Worm (Caenorhabditis elegans) whole organism, late embryonic: ENCODE measurements around the gene tag-243.

Experiments
- C38D4.7 ChIP-seq: fragments of 200-800 bp; sonication (Bioruptor generic); optimal IDR thresholded peaks from 2 replicates; lab custom pipeline; 2018; ENCODE audit warnings: mild to moderate bottlenecking, missing genetic modification characterization, moderate library complexity, missing compliant biosample characterization
- K09A11.1 ChIP-seq: sonication (generic microtip); optimal IDR thresholded peaks from 2 replicates; lab custom pipeline; 2017; ENCODE audit warnings: antibody characterized with exemption, mild to moderate bottlenecking, missing genetic modification characterization, missing compliant biosample characterization; ENCODE audit not compliant: insufficient read depth
- ceh-14 ChIP-seq: sonication (generic microtip); optimal IDR thresholded peaks from 2 replicates; lab custom pipeline; 2016; ENCODE audit warnings: missing genotype, missing genetic modification characterization, missing compliant biosample characterization
- ceh-22 ChIP-seq: sonication (generic microtip); optimal IDR thresholded peaks from 2 replicates; lab custom pipeline; 2017; ENCODE audit warnings: missing biosample characterization, missing genetic modification characterization
- ceh-24 ChIP-seq: sonication (generic microtip); optimal IDR thresholded peaks from 2 replicates; lab custom pipeline; 2016; ENCODE audit warnings: mild to moderate bottlenecking, missing genetic modification characterization, missing compliant biosample characterization
- ceh-30 ChIP-seq: fragments of 150-350 bp; optimal IDR thresholded peaks from 2 replicates; lab custom pipeline; 2014; ENCODE audit warnings: missing biosample characterization, missing genetic modification characterization
- ceh-31 ChIP-seq: sonication (generic microtip); optimal IDR thresholded peaks from 2 replicates; lab custom pipeline; 2016; ENCODE audit warnings: missing genetic modification characterization, missing compliant biosample characterization
- ceh-48 ChIP-seq: sonication (generic microtip); optimal IDR thresholded peaks from 2 replicates; lab custom pipeline; 2016; ENCODE audit warnings: missing genetic modification characterization, inconsistent platforms, missing compliant biosample characterization
- che-1 ChIP-seq: sonication (generic microtip); optimal IDR thresholded peaks from 2 replicates; lab custom pipeline; 2016; ENCODE audit warnings: mild to moderate bottlenecking, missing genetic modification characterization, missing compliant biosample characterization
- dve-1 ChIP-seq: sonication (generic microtip); optimal IDR thresholded peaks from 2 replicates; lab custom pipeline; 2017; ENCODE audit warnings: antibody characterized with exemption, mild to moderate bottlenecking, missing genetic modification characterization, missing compliant biosample characterization
- elt-4 ChIP-seq: sonication (generic microtip); optimal IDR thresholded peaks from 2 replicates; lab custom pipeline; 2016; ENCODE audit warnings: missing genetic modification characterization, missing compliant biosample characterization
- ets-4 ChIP-seq: sonication (generic microtip); optimal IDR thresholded peaks from 2 replicates; lab custom pipeline; 2016; ENCODE audit warnings: missing genetic modification characterization, missing compliant biosample characterization
- gmeb-2 ChIP-seq: sonication (generic microtip); optimal IDR thresholded peaks from 2 replicates; lab custom pipeline; 2016; ENCODE audit warnings: missing genetic modification characterization, inconsistent platforms, missing compliant biosample characterization
- hlh-13 ChIP-seq: fragments of 200-800 bp; sonication (Bioruptor generic); optimal IDR thresholded peaks from 2 replicates; lab custom pipeline; 2018; ENCODE audit warnings: mild to moderate bottlenecking, missing genetic modification characterization, missing compliant biosample characterization
- hlh-30 ChIP-seq: sonication (generic microtip); optimal IDR thresholded peaks from 2 replicates; lab custom pipeline; 2017; ENCODE audit warnings: antibody characterized with exemption, missing genetic modification characterization, missing compliant biosample characterization; ENCODE audit not compliant: insufficient read depth
- hlh-6 ChIP-seq: sonication (generic microtip); optimal IDR thresholded peaks from 2 replicates; lab custom pipeline; 2016; ENCODE audit warnings: missing genotype, missing genetic modification characterization, missing compliant biosample characterization
- madf-2 ChIP-seq: sonication (generic microtip); optimal IDR thresholded peaks from 2 replicates; lab custom pipeline; 2017; ENCODE audit warnings: missing genetic modification characterization, missing compliant biosample characterization
- mec-3 ChIP-seq: sonication (generic microtip); optimal IDR thresholded peaks from 2 replicates; lab custom pipeline; 2016; ENCODE audit warnings: borderline replicate concordance, missing genetic modification characterization, missing compliant biosample characterization
- nhr-11 ChIP-seq: fragments of 150-350 bp; optimal IDR thresholded peaks from 2 replicates; lab custom pipeline; 2014; ENCODE audit warnings: missing biosample characterization, missing genetic modification characterization
- nhr-232 ChIP-seq: sonication (generic microtip); optimal IDR thresholded peaks from 2 replicates; lab custom pipeline; 2016; ENCODE audit warnings: missing genetic modification characterization, missing compliant biosample characterization
- pag-3 ChIP-seq: sonication (generic microtip); optimal IDR thresholded peaks from 2 replicates; lab custom pipeline; 2016; ENCODE audit warnings: missing compliant biosample characterization, missing genetic modification characterization, borderline replicate concordance
- pax-1 ChIP-seq: fragments of 150-350 bp; optimal IDR thresholded peaks from 2 replicates; lab custom pipeline; 2014; ENCODE audit warnings: missing biosample characterization, missing genetic modification characterization
- pha-2 ChIP-seq: sonication (generic microtip); optimal IDR thresholded peaks from 2 replicates; lab custom pipeline; 2017; ENCODE audit warnings: mild to moderate bottlenecking, missing genetic modification characterization, missing compliant biosample characterization
- pha-4 ChIP-seq: fragments of 150-350 bp; optimal IDR thresholded peaks from 2 replicates; lab custom pipeline; 2018; ENCODE audit warnings: missing biosample characterization, missing genetic modification reagents, missing genetic modification characterization
- pros-1 ChIP-seq: fragments of 150-350 bp; optimal IDR thresholded peaks from 2 replicates; lab custom pipeline; 2014; ENCODE audit warnings: missing biosample characterization, missing genetic modification reagents, missing genetic modification characterization
- ref-2 ChIP-seq: sonication (generic microtip); optimal IDR thresholded peaks from 2 replicates; lab custom pipeline; 2016; ENCODE audit warnings: missing genetic modification characterization, missing compliant biosample characterization
- rnt-1 ChIP-seq: sonication (generic microtip); optimal IDR thresholded peaks from 2 replicates; lab custom pipeline; 2016; ENCODE audit warnings: missing genetic modification characterization, missing compliant biosample characterization
- sdc-2 ChIP-seq: sonication (generic microtip); optimal IDR thresholded peaks from 2 replicates; lab custom pipeline; 2016; ENCODE audit warnings: missing genotype, missing genetic modification characterization, missing compliant biosample characterization
- sox-2 ChIP-seq: fragments of 200-800 bp; sonication (Bioruptor generic); IDR thresholded peaks from 2 replicates; pipeline ENCODE4 v1.3.6; 2022; ENCODE audit warnings: missing genetic modification reagents, missing genetic modification characterization, missing compliant biosample characterization
- syd-9 ChIP-seq: sonication (generic microtip); optimal IDR thresholded peaks from 2 replicates; lab custom pipeline; 2016; ENCODE audit warnings: mild to moderate bottlenecking, missing genetic modification characterization, moderate library complexity, missing compliant biosample characterization
- tbx-2 ChIP-seq: sonication (generic microtip); optimal IDR thresholded peaks from 2 replicates; lab custom pipeline; 2016; ENCODE audit warnings: missing genetic modification characterization, missing compliant biosample characterization
- tbx-7 ChIP-seq: sonication (generic microtip); optimal IDR thresholded peaks from 2 replicates; lab custom pipeline; 2016; ENCODE audit warnings: missing genotype, missing genetic modification characterization, missing compliant biosample characterization
- unc-42 ChIP-seq: sonication (generic microtip); optimal IDR thresholded peaks from 2 replicates; lab custom pipeline; 2016; ENCODE audit warnings: missing genotype, missing genetic modification characterization, missing compliant biosample characterization
- unc-86 ChIP-seq: sonication (generic microtip); optimal IDR thresholded peaks from 2 replicates; lab custom pipeline; 2016; ENCODE audit warnings: missing genetic modification characterization, missing compliant biosample characterization
- zip-5 ChIP-seq: sonication (generic microtip); optimal IDR thresholded peaks from 2 replicates; lab custom pipeline; 2016; ENCODE audit warnings: missing genetic modification characterization, missing compliant biosample characterization

Gene tag-243

ce11 chrIII:4647341-4647740, 40.9 kb downstream of the tag-243 start:
- TF ChIP-seq ceh-30 (no peak), ceh-31 (tag; lab: Kevin White, UChicago) (no peak), ref-2 (tag; lab: Kevin White, UChicago) (no peak), dve-1 (tag; lab: Kevin White, UChicago) (no peak), mec-3 (tag; lab: Kevin White, UChicago) (no peak), ceh-48 (tag; lab: Kevin White, UChicago) (no peak), pha-4 (tag; lab: Kevin White, UChicago) (no peak), pros-1 (tag; lab: Kevin White, UChicago) (no peak), sox-2 (GFP tag; lab: Robert Waterston, UW) (no peak), syd-9 (no peak), tbx-7 (no peak), tbx-2 (tag; lab: Kevin White, UChicago) (no peak), zip-5 (tag; lab: Kevin White, UChicago) (no peak), nhr-11 (tag; lab: Kevin White, UChicago) (no peak), hlh-6 (tag; lab: Kevin White, UChicago) (no peak), pha-2 (no peak), unc-86 (tag; lab: Kevin White, UChicago) (no peak), C38D4.7 (no peak), gmeb-2 (tag; lab: Kevin White, UChicago) (no peak)

ce11 chrIII:4646246-4646645, 42.0 kb downstream of the tag-243 start, which contains the start of gene pqn-29:
TSS of gene pqn-29 (minus strand) at chrIII:4646346.
- TF ChIP-seq ref-2 (tag; lab: Kevin White, UChicago) (no peak), che-1 (tag; lab: Kevin White, UChicago) (no peak), syd-9 (no peak), C38D4.7 (no peak), ets-4 (no peak), elt-4 (tag; lab: Kevin White, UChicago) (no peak), nhr-11 (tag; lab: Kevin White, UChicago) (no peak), dve-1 (tag; lab: Kevin White, UChicago) (no peak), pax-1 (tag; lab: Kevin White, UChicago) (no peak), ceh-22 (tag; lab: Kevin White, UChicago) (no peak), tbx-2 (tag; lab: Kevin White, UChicago) (no peak), hlh-30 (tag; lab: Kevin White, UChicago) (no peak), pha-4 (tag; lab: Kevin White, UChicago) (no peak), pag-3 (tag; lab: Kevin White, UChicago) (no peak), nhr-232 (tag; lab: Kevin White, UChicago) (no peak)

DNA sequence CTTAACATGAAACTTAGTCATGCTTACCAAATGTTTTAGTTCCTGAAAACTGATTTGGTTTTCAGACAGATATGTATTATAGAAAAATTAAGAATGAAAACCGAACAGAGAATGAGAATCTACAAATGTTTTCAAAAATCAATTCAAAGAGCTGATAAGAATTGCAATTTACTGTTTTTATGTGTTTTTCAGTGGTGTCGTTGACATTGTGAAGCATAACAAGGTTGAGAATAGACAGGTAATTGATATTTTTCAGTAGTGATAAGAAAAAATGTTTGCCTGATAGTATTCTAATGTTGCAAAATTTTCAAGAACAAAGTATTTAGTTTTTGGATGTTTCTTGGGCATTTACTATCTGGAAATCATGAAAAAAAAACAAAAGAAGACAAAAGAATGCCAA, 45.0 kb downstream of the tag-243 start, which contains the start of gene pfas-1:
pfas-1 (minus strand) TSS at position 49 of the 400 bp plus-strand sequence.
- TF ChIP-seq rnt-1 (tag; lab: Kevin White, UChicago) (no peak), K09A11.1 (no peak), hlh-13 (GFP tag; lab: Kevin White, UChicago) (no peak), pha-2 (no peak), gmeb-2 (tag; lab: Kevin White, UChicago) (no peak), unc-42 (no peak), ceh-14 (no peak), ceh-24 (no peak), sdc-2 (no peak), madf-2 (no peak)
